Fruit fly (Drosophila melanogaster) whole organism, pupa: ENCODE data around the gene CG15498.

ENCODE experiments used
- CG12605 ChIP-seq: fragments of 200-800 bp; sonication (Bioruptor generic); IDR thresholded peaks from 2 replicates; pipeline ENCODE4 v1.3.6; 2022; ENCODE audit warnings: missing biosample characterization, missing genetic modification characterization
- CG17806 ChIP-seq: fragments of 200-800 bp; sonication (Bioruptor generic); optimal IDR thresholded peaks from 2 replicates; lab custom pipeline; 2018; ENCODE audit warnings: missing biosample characterization, mild to moderate bottlenecking, missing genetic modification characterization, moderate library complexity
- CG32121 ChIP-seq: fragments of 200-800 bp; sonication (Bioruptor generic); IDR thresholded peaks from 2 replicates; pipeline ENCODE4 v1.3.6; 2022; ENCODE audit warnings: missing biosample characterization, missing genetic modification characterization
- CG8159 ChIP-seq: fragments of 200-800 bp; sonication (Bioruptor generic); optimal IDR thresholded peaks from 3 replicates; lab custom pipeline; 2018; ENCODE audit warnings: missing biosample characterization, mild to moderate bottlenecking, missing genetic modification characterization, moderate library complexity
- CG8301 ChIP-seq: fragments of 200-800 bp; sonication (Bioruptor generic); optimal IDR thresholded peaks from 2 replicates; lab custom pipeline; 2018; ENCODE audit warnings: missing biosample characterization, mild to moderate bottlenecking, missing genetic modification characterization
- fd96Ca ChIP-seq: fragments of 200-800 bp; sonication (Bioruptor generic); IDR thresholded peaks from 3 replicates; pipeline ENCODE4 v1.3.6; 2022; ENCODE audit warnings: missing biosample characterization, missing genetic modification characterization

dm6 chr3R:21614858-21615427, 46.0 kb upstream of the CG15498 start:
- TF ChIP-seq CG8301 (tag; lab: Kevin White, UChicago) = peak; percentile 63
- peak; percentile 63 for TF ChIP-seq CG8159
- TF ChIP-seq fd96Ca = no peak
- TF ChIP-seq CG12605 (GFP tag; lab: Robert Waterston, UW) = no peak
- no peak for TF ChIP-seq CG32121 (GFP tag; lab: Robert Waterston, UW)
- peak; percentile 56 for TF ChIP-seq CG17806 (tag; lab: Kevin White, UChicago)
